Worm (Caenorhabditis elegans): Measurements from ENCODE around the gene sea-2.
A peak's percentile ranks its signal among the peaks of the same experiment; 100 is the strongest.

Gene sea-2

DNA sequence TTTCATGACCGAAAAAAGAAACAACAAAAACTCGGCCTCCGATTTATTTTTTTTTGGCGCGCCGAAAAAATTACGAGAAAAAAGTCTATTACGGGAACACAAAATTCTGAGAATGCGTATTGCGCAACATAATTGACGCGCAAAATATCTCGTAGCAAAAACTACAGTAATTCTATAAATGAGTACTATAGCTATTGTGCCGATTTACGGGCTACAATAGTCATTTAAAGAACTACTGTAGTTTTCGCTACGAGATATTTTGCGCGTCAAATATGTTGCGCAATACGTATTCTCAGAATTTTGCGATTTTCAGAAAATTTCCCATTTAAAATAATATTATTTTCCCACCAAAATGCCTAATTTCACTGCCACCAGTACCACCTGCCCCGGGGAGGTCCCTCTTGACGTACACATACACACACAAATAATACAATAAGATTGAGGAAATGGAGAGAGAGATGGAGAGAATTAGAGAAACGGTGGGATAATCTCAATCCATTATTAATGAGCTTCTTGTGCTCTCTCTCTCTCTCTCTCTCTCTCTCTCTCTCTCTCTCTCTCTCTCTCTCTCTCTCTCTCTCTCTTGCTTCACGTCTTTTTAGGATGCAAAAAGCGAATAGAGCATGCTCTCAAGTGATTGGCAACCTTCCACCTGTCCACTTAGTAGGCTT lies 9.4 kb downstream of the sea-2 start:
- TF ChIP-seq egl-5 (tag; optimal IDR thresholded peaks at IDR 0.05), result no peak
- no peak for TF ChIP-seq mml-1 (tag; optimal IDR thresholded peaks at IDR 0.05)
- peak; percentile 91 for TF ChIP-seq sea-2 (GFP tag; optimal IDR thresholded peaks at IDR 0.05)
- TF ChIP-seq nfya-1 (tag; optimal IDR thresholded peaks at IDR 0.05; ENCODE audit: insufficient read depth), result peak; percentile 10

- TF ChIP-seq nfya-1 (tag; optimal IDR thresholded peaks at IDR 0.05; ENCODE audit: insufficient read depth), result peak; percentile 47
- peak; percentile 24 for TF ChIP-seq fkh-10 (GFP tag; optimal IDR thresholded peaks at IDR 0.05)
- no peak for TF ChIP-seq lin-39 (tag; optimal IDR thresholded peaks at IDR 0.05)
Observed at ce11 chrII:3960276-3960675, 10.1 kb downstream of the sea-2 start.

DNA sequence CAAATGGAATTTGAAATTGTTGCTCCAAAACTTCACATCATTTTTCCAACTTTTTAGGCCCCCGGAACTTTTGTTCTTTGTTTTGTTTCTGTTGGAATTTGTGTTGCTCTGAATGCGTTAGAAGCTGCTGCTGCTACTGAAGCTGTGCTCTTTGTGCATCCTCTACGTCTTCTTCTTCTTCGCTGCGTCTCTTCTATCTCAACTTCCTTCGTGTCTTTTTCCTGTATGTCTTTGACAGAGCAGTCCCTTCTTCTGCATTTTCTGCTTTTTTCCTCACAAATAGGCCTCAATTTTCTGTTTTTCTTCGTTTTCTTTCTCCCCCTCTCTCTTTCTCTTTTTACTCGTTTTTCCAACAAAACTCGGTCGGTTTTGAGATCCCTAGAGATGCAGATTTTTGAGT lies 11.1 kb downstream of the sea-2 start:
- TF ChIP-seq unc-62 (GFP tag; optimal IDR thresholded peaks at IDR 0.05), result no peak
- no peak for TF ChIP-seq hmg-11 (tag; optimal IDR thresholded peaks at IDR 0.05)
- no peak for TF ChIP-seq ZK546.5 (tag; optimal IDR thresholded peaks at IDR 0.05)
- TF ChIP-seq skn-1 (tag; optimal IDR thresholded peaks at IDR 0.05), result no peak
- no peak for TF ChIP-seq unc-39 (tag; optimal IDR thresholded peaks at IDR 0.05)
- no peak for TF ChIP-seq nhr-67 (tag; optimal IDR thresholded peaks at IDR 0.05)
- TF ChIP-seq nhr-76 (tag; optimal IDR thresholded peaks at IDR 0.05), result no peak
- no peak for TF ChIP-seq ceh-28 (tag; optimal IDR thresholded peaks at IDR 0.05)
- no peak for TF ChIP-seq fkh-2 (tag; optimal IDR thresholded peaks at IDR 0.05)
- TF ChIP-seq mdl-1 (tag; optimal IDR thresholded peaks at IDR 0.05), result no peak
- TF ChIP-seq lin-39 (tag; optimal IDR thresholded peaks at IDR 0.05), result peak; percentile 49
- TF ChIP-seq ama-1 (optimal IDR thresholded peaks at IDR 0.05), result peak; percentile 9
- TF ChIP-seq ceh-82 (tag; optimal IDR thresholded peaks at IDR 0.05), result no peak
- no peak for TF ChIP-seq nhr-237 (tag; optimal IDR thresholded peaks at IDR 0.05)
- TF ChIP-seq nfya-1 (tag; optimal IDR thresholded peaks at IDR 0.05; ENCODE audit: insufficient read depth), result peak; percentile 58
- no peak for TF ChIP-seq nhr-43 (tag; optimal IDR thresholded peaks at IDR 0.05; ENCODE audit: poor library complexity, severe bottlenecking)
- no peak for TF ChIP-seq nhr-25 (tag; optimal IDR thresholded peaks at IDR 0.05)
- no peak for TF ChIP-seq jun-1 (tag; optimal IDR thresholded peaks at IDR 0.05)

ce11 chrII:3964302-3964885 lies 14.2 kb downstream of the sea-2 start:
- no peak for TF ChIP-seq nhr-67 (tag; optimal IDR thresholded peaks at IDR 0.05)

- peak; percentile 95 for TF ChIP-seq nfya-1 (tag; optimal IDR thresholded peaks at IDR 0.05; ENCODE audit: insufficient read depth)
- no peak for TF ChIP-seq zag-1 (tag; optimal IDR thresholded peaks at IDR 0.05)
Observed at ce11 chrII:3965665-3966416, 15.7 kb downstream of the sea-2 start.

DNA sequence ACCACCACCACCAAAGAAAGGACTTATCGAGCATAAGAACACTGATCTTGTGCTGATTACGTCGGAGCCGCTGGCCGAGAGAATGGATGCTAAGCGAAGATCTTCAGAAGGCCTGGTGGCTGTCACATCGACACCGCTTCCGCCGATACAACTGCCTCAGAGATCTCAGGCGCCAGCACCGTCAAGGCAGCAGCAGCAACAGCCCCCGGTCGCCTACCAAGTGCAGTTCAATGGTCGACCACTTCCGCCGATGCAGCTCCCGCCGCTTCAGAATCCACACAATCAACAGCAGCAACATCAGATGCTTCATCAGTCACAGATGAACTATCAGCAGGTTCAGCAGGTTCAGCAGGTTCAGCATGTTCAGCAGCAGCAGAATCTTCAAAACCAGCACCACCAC lies 16.9 kb downstream of the sea-2 start:
- TF ChIP-seq nhr-11 (tag; optimal IDR thresholded peaks at IDR 0.05), result no peak
- no peak for TF ChIP-seq R02D3.7 (tag; optimal IDR thresholded peaks at IDR 0.05)
- TF ChIP-seq lin-39 (tag; optimal IDR thresholded peaks at IDR 0.05), result no peak
- no peak for TF ChIP-seq nhr-12 (tag; optimal IDR thresholded peaks at IDR 0.05)
- no peak for TF ChIP-seq ceh-16 (tag; optimal IDR thresholded peaks at IDR 0.05)
- no peak for TF ChIP-seq ztf-11 (tag; optimal IDR thresholded peaks at IDR 0.05)
- TF ChIP-seq unc-39 (tag; optimal IDR thresholded peaks at IDR 0.05), result no peak
- TF ChIP-seq daf-12 (tag; optimal IDR thresholded peaks at IDR 0.05), result no peak

ce11 chrII:3968070-3968469 lies 17.9 kb downstream of the sea-2 start:
- TF ChIP-seq snpc-4 (tag; optimal IDR thresholded peaks at IDR 0.05) (no peak), fkh-10 (GFP tag; optimal IDR thresholded peaks at IDR 0.05) (no peak), nfya-1 (tag; optimal IDR thresholded peaks at IDR 0.05; ENCODE audit: insufficient read depth) (no peak), lin-39 (tag; optimal IDR thresholded peaks at IDR 0.05) (no peak), elt-2 (tag; optimal IDR thresholded peaks at IDR 0.05) (no peak), egl-27 (tag; optimal IDR thresholded peaks at IDR 0.05) (no peak), nhr-76 (tag; optimal IDR thresholded peaks at IDR 0.05) (no peak), ceh-16 (tag; optimal IDR thresholded peaks at IDR 0.05) (no peak), R02D3.7 (tag; optimal IDR thresholded peaks at IDR 0.05) (no peak), nhr-43 (tag; optimal IDR thresholded peaks at IDR 0.05; ENCODE audit: poor library complexity, severe bottlenecking) (no peak), fkh-2 (tag; optimal IDR thresholded peaks at IDR 0.05) (no peak), ztf-4 (tag; optimal IDR thresholded peaks at IDR 0.05) (no peak), egl-5 (tag; optimal IDR thresholded peaks at IDR 0.05) (no peak)
